Worm (Caenorhabditis elegans): ENCODE measurements around the gene T20B12.3.

T20B12.3 gene

ce11 chrIII:7336214-7336613 lies 45.7 kb upstream of the T20B12.3 start, which contains the start of gene gsp-2 (continued):
- TF ChIP-seq pha-4 (GFP tag; IDR thresholded peaks at IDR 0.05) (peak; percentile 22; the same call in 1 of the 2 replicates), pha-4 (tag; optimal IDR thresholded peaks at IDR 0.05) (no peak), D1046.2 (GFP tag; IDR thresholded peaks at IDR 0.05) (no peak), mxl-3 (GFP tag; optimal IDR thresholded peaks at IDR 0.05) (peak; percentile 55), nhr-6 (tag; optimal IDR thresholded peaks at IDR 0.05) (peak; percentile 73), hlh-11 (tag; optimal IDR thresholded peaks at IDR 0.05) (peak; percentile 86), fos-1 (tag; optimal IDR thresholded peaks at IDR 0.05) (no peak), skn-1 (tag; optimal IDR thresholded peaks at IDR 0.05) (no peak), dve-1 (tag; optimal IDR thresholded peaks at IDR 0.05; ENCODE audit: insufficient read depth) (peak; percentile 85), zfp-3 (GFP tag; conservative IDR thresholded peaks at IDR 0.05) (peak; percentile 73), nhr-77 (tag; optimal IDR thresholded peaks at IDR 0.05) (peak; percentile 50), duxl-1 (tag; optimal IDR thresholded peaks at IDR 0.05; ENCODE audit: poor library complexity) (no peak), mdl-1 (tag; optimal IDR thresholded peaks at IDR 0.05) (peak in 1 of 2 experiments; percentile 55), jun-1 (tag; optimal IDR thresholded peaks at IDR 0.05) (no peak), mes-2 (tag; optimal IDR thresholded peaks at IDR 0.05; ENCODE audit: poor library complexity, severe bottlenecking) (peak; percentile 78), dmd-8 (GFP tag; IDR thresholded peaks at IDR 0.05) (no peak), daf-16 (GFP tag; optimal IDR thresholded peaks at IDR 0.05) (no peak), daf-16 (tag; optimal IDR thresholded peaks at IDR 0.05) (peak; percentile 64), saeg-2 (GFP tag; IDR thresholded peaks at IDR 0.05) (no peak), nhr-102 (tag; optimal IDR thresholded peaks at IDR 0.05) (peak; percentile 20), egl-43 (GFP tag; IDR thresholded peaks at IDR 0.05) (peak; percentile 19; the same call in 1 of the 2 replicates), sdz-12 (GFP tag; optimal IDR thresholded peaks at IDR 0.05) (no peak), fkh-10 (GFP tag; optimal IDR thresholded peaks at IDR 0.05) (no peak), unc-130 (GFP tag; optimal IDR thresholded peaks at IDR 0.05) (no peak), ZK546.5 (tag; optimal IDR thresholded peaks at IDR 0.05) (peak in 1 of 2 experiments; percentile 88), ceh-32 (tag; optimal IDR thresholded peaks at IDR 0.05; ENCODE audit: poor library complexity) (no peak), R02D3.7 (tag; optimal IDR thresholded peaks at IDR 0.05) (no peak)

- TF ChIP-seq sdz-12 (GFP tag; optimal IDR thresholded peaks at IDR 0.05): no peak
- TF ChIP-seq nhr-111 (GFP tag; optimal IDR thresholded peaks at IDR 0.05): no peak
- no peak for TF ChIP-seq aly-2 (tag; optimal IDR thresholded peaks at IDR 0.05)
- no peak for TF ChIP-seq ceh-28 (tag; optimal IDR thresholded peaks at IDR 0.05)
- TF ChIP-seq F26F4.8 (GFP tag; conservative IDR thresholded peaks at IDR 0.05): no peak
- no peak for TF ChIP-seq F10B5.3 (tag; optimal IDR thresholded peaks at IDR 0.05)
- TF ChIP-seq nhr-237 (tag; optimal IDR thresholded peaks at IDR 0.05): no peak
- TF ChIP-seq hlh-30 (tag; optimal IDR thresholded peaks at IDR 0.05; ENCODE audit: insufficient read depth): no peak
- TF ChIP-seq ceh-44 (GFP tag; IDR thresholded peaks at IDR 0.05): 0 out of 2 replicates have a peak, but pooled peaks have one; percentile 11
- no peak for TF ChIP-seq nhr-25 (tag; optimal IDR thresholded peaks at IDR 0.05; ENCODE audit: borderline replicate concordance, insufficient read depth)
- TF ChIP-seq unc-62 (GFP tag; optimal IDR thresholded peaks at IDR 0.05 in 1 of 2): peak in 1 of 2 experiments; percentile 71
- TF ChIP-seq unc-62 (tag; optimal IDR thresholded peaks at IDR 0.05): no peak
- no peak for TF ChIP-seq nhr-10 (tag; optimal IDR thresholded peaks at IDR 0.05)
- TF ChIP-seq madf-9 (GFP tag; conservative IDR thresholded peaks at IDR 0.05): no peak
Observed at ce11 chrIII:7338009-7338408, 43.9 kb upstream of the T20B12.3 start.

DNA sequence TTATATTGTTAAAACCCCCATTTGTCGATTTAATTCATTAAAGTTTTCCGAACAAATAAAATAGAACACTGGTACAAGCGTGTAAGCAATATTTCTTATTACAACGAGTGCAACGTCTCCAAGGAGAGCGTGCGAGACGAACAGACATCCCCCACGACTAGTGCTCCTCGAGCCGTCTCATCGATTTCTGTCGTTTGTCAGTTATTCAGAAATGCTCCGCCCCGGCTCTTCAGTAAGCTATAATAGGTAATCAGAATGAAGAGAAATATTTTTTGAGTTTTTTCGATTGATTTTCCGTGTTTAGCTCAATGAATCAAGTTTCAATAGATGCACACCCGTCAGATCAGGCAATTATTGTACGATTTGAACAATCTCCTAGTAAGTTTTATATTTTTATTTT lies 43.2 kb upstream of the T20B12.3 start, which contains the start of gene kap-1:
Gene kap-1 (plus strand): TSS at position 143 of the 400 bp plus-strand sequence.
- no peak for TF ChIP-seq dmd-8 (GFP tag; IDR thresholded peaks at IDR 0.05)
- TF ChIP-seq mep-1 (tag; optimal IDR thresholded peaks at IDR 0.05): peak; percentile 32
- TF ChIP-seq vab-7 (GFP tag; IDR thresholded peaks at IDR 0.05): no peak
- TF ChIP-seq skn-1 (tag; optimal IDR thresholded peaks at IDR 0.05): no peak
- TF ChIP-seq duxl-1 (tag; optimal IDR thresholded peaks at IDR 0.05; ENCODE audit: poor library complexity): peak; percentile 13
- TF ChIP-seq mdt-29 (GFP tag; IDR thresholded peaks at IDR 0.05): no peak
- 0 out of 2 replicates have a peak, but pooled peaks have one; percentile 5 for TF ChIP-seq tra-1 (GFP tag; IDR thresholded peaks at IDR 0.05)
- peak; percentile 13 for TF ChIP-seq gei-8 (GFP tag; optimal IDR thresholded peaks at IDR 0.05)
- TF ChIP-seq nhr-10 (tag; optimal IDR thresholded peaks at IDR 0.05): no peak
- TF ChIP-seq ceh-44 (GFP tag; IDR thresholded peaks at IDR 0.05): no peak
- TF ChIP-seq egl-27 (tag; optimal IDR thresholded peaks at IDR 0.05): no peak
- peak; percentile 3; the same call in 1 of the 2 replicates for TF ChIP-seq Y75B8A.6 (GFP tag; IDR thresholded peaks at IDR 0.05)
- no peak for TF ChIP-seq nhr-111 (GFP tag; optimal IDR thresholded peaks at IDR 0.05)
- TF ChIP-seq mdl-1 (tag; optimal IDR thresholded peaks at IDR 0.05): no peak
- no peak for TF ChIP-seq snpc-4 (tag; optimal IDR thresholded peaks at IDR 0.05)
- no peak for TF ChIP-seq ztf-7 (tag; optimal IDR thresholded peaks at IDR 0.05)
- no peak for TF ChIP-seq unc-39 (tag; optimal IDR thresholded peaks at IDR 0.05)
